Worm (Caenorhabditis elegans) whole organism, young adult: ENCODE measurements around the gene phat-7.
A peak's percentile ranks its signal among the peaks of the same experiment; 100 is the strongest.

Experiments used
- B0019.2 ChIP-seq: fragments of 200-800 bp; sonication (Bioruptor generic); conservative IDR thresholded peaks from 2 replicates; pipeline ENCODE4 v1.3.6; 2022; ENCODE audit warnings: missing genetic modification reagents, missing genetic modification characterization, missing compliant biosample characterization
- B0035.1 ChIP-seq: sonication (generic microtip); optimal IDR thresholded peaks from 2 replicates; lab custom pipeline; 2016; ENCODE audit warnings: missing genetic modification characterization, mild to moderate bottlenecking, missing compliant biosample characterization, missing genotype, missing genetic modification reagents
- B0336.3 ChIP-seq: fragments of 200-800 bp; sonication (Bioruptor generic); IDR thresholded peaks from 2 replicates; pipeline ENCODE4 v1.3.6; 2022; ENCODE audit warnings: missing genetic modification characterization, missing compliant biosample characterization
- F23B12.7 ChIP-seq: sonication (generic microtip); optimal IDR thresholded peaks from 2 replicates; lab custom pipeline; 2017; ENCODE audit warnings: missing genetic modification characterization, mild to moderate bottlenecking, missing compliant biosample characterization, antibody characterized with exemption, moderate library complexity; ENCODE audit not compliant: insufficient read depth
- F33H1.4 ChIP-seq: fragments of 200-800 bp; sonication (Bioruptor generic); IDR thresholded peaks from 2 replicates; pipeline ENCODE4 v1.3.6; 2022; ENCODE audit warnings: missing genetic modification reagents, missing genetic modification characterization, missing compliant biosample characterization
- F55B11.4 ChIP-seq: sonication (generic microtip); optimal IDR thresholded peaks from 2 replicates; lab custom pipeline; 2016; ENCODE audit warnings: missing compliant biosample characterization, missing genetic modification characterization, borderline replicate concordance; ENCODE audit not compliant: insufficient read depth
- Y53G8AR.9 ChIP-seq: fragments of 200-800 bp; sonication (Bioruptor generic); conservative IDR thresholded peaks from 2 replicates; pipeline ENCODE4 v1.3.6; 2022; ENCODE audit warnings: missing genetic modification reagents, missing genetic modification characterization, missing compliant biosample characterization
- Y56A3A.18 ChIP-seq: fragments of 200-800 bp; sonication (Bioruptor generic); IDR thresholded peaks from 2 replicates; pipeline ENCODE4 v1.3.6; 2022; ENCODE audit warnings: missing genetic modification reagents, missing genetic modification characterization, missing compliant biosample characterization
- Y79H2A.3 ChIP-seq: fragments of 200-800 bp; sonication (Bioruptor generic); conservative IDR thresholded peaks from 2 replicates; pipeline ENCODE4 v1.3.6; 2022; ENCODE audit warnings: missing genetic modification reagents, missing genetic modification characterization, missing compliant biosample characterization
- aptf-2 ChIP-seq: fragments of 200-800 bp; sonication (Bioruptor generic); conservative IDR thresholded peaks from 2 replicates; pipeline ENCODE4 v1.3.6; 2022; ENCODE audit warnings: missing genetic modification reagents, missing genetic modification characterization, missing compliant biosample characterization
- aptf-3 ChIP-seq: fragments of 200-800 bp; sonication (Bioruptor generic); IDR thresholded peaks from 2 replicates; pipeline ENCODE4 v1.3.6; 2022; ENCODE audit warnings: missing genetic modification characterization, missing compliant biosample characterization
- attf-3 ChIP-seq: fragments of 200-800 bp; sonication (Bioruptor generic); conservative IDR thresholded peaks from 2 replicates; pipeline ENCODE4 v1.3.6; 2022; ENCODE audit warnings: missing genetic modification reagents, missing genetic modification characterization, missing compliant biosample characterization
- attf-5 ChIP-seq: fragments of 200-800 bp; sonication (Bioruptor generic); optimal IDR thresholded peaks from 2 replicates; lab custom pipeline; 2018; ENCODE audit warnings: mild to moderate bottlenecking, missing genetic modification characterization, missing compliant biosample characterization
- cebp-1 ChIP-seq, 2 experiments: fragments of 200-800 bp in 1 of 2; sonication (Bioruptor generic) in 1 of 2; sonication (generic microtip) in 1 of 2; IDR thresholded peaks in 1 of 2; optimal IDR thresholded peaks in 1 of 2; 2 replicates each; pipeline versions ENCODE4 v1.3.6 to Lab custom; 2017 to 2022; ENCODE audit warnings: missing compliant biosample characterization in 2 of 2, missing genetic modification characterization in 2 of 2, mild to moderate bottlenecking in 1 of 2, missing genetic modification reagents in 1 of 2, moderate library complexity in 1 of 2
- ceh-40 ChIP-seq: fragments of 200-800 bp; sonication (Bioruptor generic); IDR thresholded peaks from 2 replicates; pipeline ENCODE4 v1.3.6; 2022; ENCODE audit warnings: missing genetic modification characterization, missing compliant biosample characterization
- dox-1 ChIP-seq: fragments of 200-800 bp; sonication (Bioruptor generic); IDR thresholded peaks from 2 replicates; pipeline ENCODE4 v1.3.6; 2022; ENCODE audit warnings: missing genetic modification reagents, missing genetic modification characterization, missing compliant biosample characterization
- egrh-3 ChIP-seq: fragments of 200-800 bp; sonication (Bioruptor generic); IDR thresholded peaks from 2 replicates; pipeline ENCODE4 v1.3.6; 2022; ENCODE audit warnings: missing genetic modification reagents, missing genetic modification characterization, missing compliant biosample characterization
- hlh-12 ChIP-seq: sonication (generic microtip); optimal IDR thresholded peaks from 2 replicates; lab custom pipeline; 2016; ENCODE audit warnings: missing genetic modification characterization, missing compliant biosample characterization
- hmg-1.2 ChIP-seq: fragments of 200-800 bp; sonication (Bioruptor generic); IDR thresholded peaks from 2 replicates; pipeline ENCODE4 v1.3.6; 2022; ENCODE audit warnings: missing genetic modification reagents, missing genetic modification characterization, missing compliant biosample characterization
- madf-6 ChIP-seq: fragments of 200-800 bp; sonication (Bioruptor generic); IDR thresholded peaks from 2 replicates; pipeline ENCODE4 v1.3.6; 2022; ENCODE audit warnings: missing genetic modification reagents, missing genetic modification characterization, missing compliant biosample characterization
- mes-4 ChIP-seq: sonication (generic microtip); optimal IDR thresholded peaks from 2 replicates; lab custom pipeline; 2016; ENCODE audit warnings: missing genotype, missing genetic modification characterization, missing compliant biosample characterization
- nfya-1 ChIP-seq: sonication (generic microtip); optimal IDR thresholded peaks from 2 replicates; lab custom pipeline; 2017; ENCODE audit warnings: antibody characterized with exemption, missing compliant biosample characterization, missing genetic modification characterization, borderline replicate concordance; ENCODE audit not compliant: insufficient read depth
- nfyb-1 ChIP-seq: fragments of 200-800 bp; sonication (Bioruptor generic); IDR thresholded peaks from 2 replicates; pipeline ENCODE4 v1.3.6; 2022; ENCODE audit warnings: missing genetic modification reagents, missing genetic modification characterization, missing compliant biosample characterization
- nhr-179 ChIP-seq: sonication (generic microtip); optimal IDR thresholded peaks from 2 replicates; lab custom pipeline; 2016; ENCODE audit warnings: mild to moderate bottlenecking, missing genetic modification characterization, missing compliant biosample characterization
- nhr-80 ChIP-seq: sonication (generic microtip); optimal IDR thresholded peaks from 2 replicates; lab custom pipeline; 2016; ENCODE audit warnings: missing genetic modification characterization, missing compliant biosample characterization
- nhr-90 ChIP-seq: sonication (generic microtip); optimal IDR thresholded peaks from 2 replicates; lab custom pipeline; 2016; ENCODE audit warnings: missing genotype, mild to moderate bottlenecking, missing genetic modification characterization, missing compliant biosample characterization
- repo-1 ChIP-seq: sonication (generic microtip); optimal IDR thresholded peaks from 2 replicates; lab custom pipeline; 2017; ENCODE audit warnings: mild to moderate bottlenecking, missing genetic modification characterization, missing compliant biosample characterization
- snpc-3.4 ChIP-seq: sonication (generic microtip); optimal IDR thresholded peaks from 2 replicates; lab custom pipeline; 2017; ENCODE audit warnings: missing genetic modification characterization, mild to moderate bottlenecking, missing compliant biosample characterization, antibody characterized with exemption, moderate library complexity, missing genotype, missing genetic modification reagents
- zfh-2 ChIP-seq: fragments of 200-800 bp; sonication (Bioruptor generic); conservative IDR thresholded peaks from 2 replicates; pipeline ENCODE4 v1.3.6; 2022; ENCODE audit warnings: missing genetic modification reagents, missing genetic modification characterization, missing compliant biosample characterization
- ztf-22 ChIP-seq: fragments of 200-800 bp; sonication (Bioruptor generic); optimal IDR thresholded peaks from 2 replicates; lab custom pipeline; 2018; ENCODE audit warnings: mild to moderate bottlenecking, missing genetic modification characterization, moderate library complexity, missing compliant biosample characterization

phat-7 gene

DNA sequence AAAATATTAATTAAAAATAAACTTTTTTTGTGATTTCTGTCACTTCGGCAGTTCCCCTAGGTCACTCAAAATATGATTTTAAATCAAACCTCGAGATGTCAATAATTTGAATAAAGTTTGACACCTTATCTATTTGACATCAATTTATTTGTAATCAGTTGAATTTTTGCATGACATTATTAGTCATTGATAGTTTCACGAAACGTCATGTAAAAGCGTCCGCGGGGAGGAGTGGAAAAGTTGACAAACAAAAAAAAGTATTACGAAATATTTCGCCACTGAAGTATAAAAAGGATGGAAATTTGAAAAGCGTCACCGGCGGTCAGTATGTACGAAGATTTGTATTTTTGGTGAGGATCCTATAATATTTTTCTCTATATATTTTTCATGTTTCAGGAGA, 21.4 kb upstream of the phat-7 start, which contains the start of gene K09D9.1 (continued):
- TF ChIP-seq hlh-12 (no peak), nhr-90 (tag; lab: Kevin White, UChicago) (no peak), nfya-1 (tag; lab: Kevin White, UChicago) (no peak), attf-5 (GFP tag; lab: Kevin White, UChicago) (peak; percentile 19), dox-1 (GFP tag; lab: Robert Waterston, UW) (peak; percentile 53; the same call in 1 of the 2 replicates), ztf-22 (GFP tag; lab: Kevin White, UChicago) (peak; percentile 57)

DNA sequence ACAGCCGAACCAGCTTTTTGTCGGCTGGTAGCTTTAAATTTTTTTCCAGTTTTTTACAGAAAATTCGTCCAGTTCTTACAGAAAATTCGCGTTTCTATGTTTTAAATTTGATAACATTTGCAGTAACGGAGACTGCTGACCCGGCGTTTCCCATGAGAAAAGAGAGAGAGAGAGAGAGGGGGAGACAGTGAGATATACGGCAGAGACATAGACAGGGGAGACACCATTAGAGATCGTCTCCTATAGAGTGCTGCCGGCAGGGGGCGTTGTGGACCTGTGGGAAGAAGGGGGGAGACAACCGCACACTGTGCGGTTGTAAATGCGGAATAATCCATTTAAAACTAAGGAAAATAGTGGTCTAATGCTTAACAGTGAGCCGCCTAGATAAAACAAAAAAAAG, 16.6 kb upstream of the phat-7 start:
- TF ChIP-seq attf-3 (GFP tag; lab: Robert Waterston, UW) (no peak), aptf-3 (GFP tag; lab: Robert Waterston, UW) (peak; percentile 50; the same call in 1 of the 2 replicates), egrh-3 (GFP tag; lab: Robert Waterston, UW) (0 out of 2 replicates have a peak, but pooled peaks have one; percentile 18), Y56A3A.18 (GFP tag; lab: Robert Waterston, UW) (0 out of 2 replicates have a peak, but pooled peaks have one; percentile 11), snpc-3.4 (tag; lab: Kevin White, UChicago) (no peak), aptf-2 (GFP tag; lab: Robert Waterston, UW) (peak; percentile 95), cebp-1 (GFP tag; IDR thresholded peaks at IDR 0.05; lab: Robert Waterston, UW) (no peak), cebp-1 (tag; optimal IDR thresholded peaks at IDR 0.05; lab: Kevin White, UChicago) (peak; percentile 16), B0019.2 (GFP tag; lab: Robert Waterston, UW) (no peak), nhr-80 (peak; percentile 20), hmg-1.2 (GFP tag; lab: Robert Waterston, UW) (peak; percentile 74; the same call in 1 of the 2 replicates), repo-1 (no peak), madf-6 (GFP tag; lab: Robert Waterston, UW) (0 out of 2 replicates have a peak, but pooled peaks have one; percentile 14), B0336.3 (GFP tag; lab: Robert Waterston, UW) (0 out of 2 replicates have a peak, but pooled peaks have one; percentile 16)

DNA sequence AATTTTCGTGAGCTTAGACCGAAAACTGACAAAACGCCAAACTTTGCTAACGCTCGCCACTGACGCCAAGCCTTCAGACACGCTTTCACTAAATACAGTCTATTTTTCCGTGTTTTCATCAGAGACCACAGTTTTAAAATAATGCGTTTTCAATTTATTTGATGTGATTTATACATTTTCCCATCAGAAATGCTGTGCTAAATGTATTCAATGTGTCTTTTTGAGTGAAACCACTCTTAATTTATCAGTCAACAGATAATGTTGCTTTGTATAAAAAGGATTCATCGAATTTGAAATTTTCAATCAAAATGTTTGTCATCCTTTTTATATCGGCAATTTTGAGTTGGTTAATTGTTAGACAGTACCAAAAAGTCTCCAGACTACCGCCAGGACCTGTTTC, 14.9 kb upstream of the phat-7 start, which contains the start of gene cyp-35A4:
TSS of gene cyp-35A4 (plus strand) at position 301 of the 400 bp plus-strand sequence.
- TF ChIP-seq nfyb-1 (GFP tag; lab: Robert Waterston, UW) (no peak), zfh-2 (no peak), Y53G8AR.9 (GFP tag; lab: Robert Waterston, UW) (no peak), mes-4 (tag; lab: Kevin White, UChicago) (no peak)

DNA sequence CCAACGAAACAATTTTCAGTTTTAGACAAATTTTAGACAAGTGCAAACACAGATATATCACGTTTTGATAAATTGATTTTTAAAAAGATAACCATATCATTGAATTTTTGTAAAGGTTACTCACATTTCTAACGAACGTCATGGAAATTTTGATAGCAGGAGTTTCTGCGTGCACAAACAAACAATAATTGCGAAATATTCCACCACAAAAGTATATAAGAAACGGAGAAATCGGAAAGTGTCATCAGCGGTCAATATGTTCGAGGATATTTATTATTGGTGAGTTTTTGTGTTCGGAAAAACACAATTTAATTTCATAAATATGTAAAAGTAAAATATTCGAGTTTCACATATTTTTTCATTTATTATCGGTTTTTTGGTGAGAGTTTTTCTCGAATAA, 11.9 kb upstream of the phat-7 start, which contains the start of gene C49G7.7:
TSS of gene C49G7.7 (plus strand) at position 174 of the 400 bp plus-strand sequence.
- TF ChIP-seq cebp-1 (GFP tag; IDR thresholded peaks at IDR 0.05; lab: Robert Waterston, UW) (peak; percentile 19; the same call in 1 of the 2 replicates), cebp-1 (tag; optimal IDR thresholded peaks at IDR 0.05; lab: Kevin White, UChicago) (peak; percentile 87), ceh-40 (GFP tag; lab: Robert Waterston, UW) (no peak)

DNA sequence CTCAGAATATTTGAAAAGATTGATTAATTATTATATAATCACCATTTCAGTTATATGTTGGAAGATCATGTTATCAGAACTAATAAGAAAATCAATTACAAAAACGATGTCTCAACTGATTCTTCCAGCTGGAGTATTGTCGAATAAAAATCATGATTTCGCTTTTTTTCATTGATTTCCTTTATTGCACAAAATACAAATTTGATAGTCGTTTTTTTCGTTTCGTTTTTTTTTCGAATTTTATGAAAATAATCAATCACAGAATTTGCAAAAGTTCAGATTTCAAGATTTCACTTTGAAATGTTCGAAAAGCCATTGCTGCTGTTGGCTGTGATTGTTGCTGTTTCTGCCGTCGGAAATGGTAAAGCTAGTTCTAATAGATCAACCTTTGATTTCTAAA, 10.4 kb upstream of the phat-7 start, which contains the start of gene C49G7.13:
TSS of gene C49G7.13 (plus strand) at position 301 of the 400 bp plus-strand sequence.
- no peak for TF ChIP-seq B0035.1 (tag; lab: Kevin White, UChicago)
- TF ChIP-seq nhr-179: no peak
- no peak for TF ChIP-seq F33H1.4 (GFP tag; lab: Robert Waterston, UW)
- no peak for TF ChIP-seq F55B11.4 (tag; lab: Kevin White, UChicago)
- TF ChIP-seq Y79H2A.3 (GFP tag; lab: Robert Waterston, UW): no peak
- no peak for TF ChIP-seq F23B12.7 (tag; lab: Kevin White, UChicago)
- TF ChIP-seq ceh-40 (GFP tag; lab: Robert Waterston, UW): no peak
